Worm (Caenorhabditis elegans) whole organism, young adult: ENCODE measurements around the gene mks-1.

ENCODE experiments used
- B0019.2 ChIP-seq: fragments of 200-800 bp; sonication (Bioruptor generic); conservative IDR thresholded peaks from 2 replicates; pipeline ENCODE4 v1.3.6; 2022; ENCODE audit warnings: missing genetic modification reagents, missing genetic modification characterization, missing compliant biosample characterization
- B0261.1 ChIP-seq: sonication (generic microtip); optimal IDR thresholded peaks from 2 replicates; lab custom pipeline; 2016; ENCODE audit warnings: mild to moderate bottlenecking, missing genetic modification characterization, moderate library complexity, missing compliant biosample characterization
- C06A6.2 ChIP-seq: fragments of 200-800 bp; sonication (Bioruptor generic); conservative IDR thresholded peaks from 2 replicates; pipeline ENCODE4 v1.3.6; 2022; ENCODE audit warnings: missing genetic modification characterization, missing compliant biosample characterization
- C17E4.6 ChIP-seq: fragments of 200-800 bp; sonication (Bioruptor generic); IDR thresholded peaks from 2 replicates; pipeline ENCODE4 v1.3.6; 2022; ENCODE audit warnings: missing genetic modification reagents, missing genetic modification characterization, missing compliant biosample characterization
- F33H1.4 ChIP-seq: fragments of 200-800 bp; sonication (Bioruptor generic); IDR thresholded peaks from 2 replicates; pipeline ENCODE4 v1.3.6; 2022; ENCODE audit warnings: missing genetic modification reagents, missing genetic modification characterization, missing compliant biosample characterization
- F57A8.1 ChIP-seq: fragments of 200-800 bp; sonication (Bioruptor generic); optimal IDR thresholded peaks from 2 replicates; lab custom pipeline; 2018; ENCODE audit warnings: mild to moderate bottlenecking, missing genetic modification characterization, moderate library complexity, missing compliant biosample characterization
- Y67H2A.10 ChIP-seq: fragments of 200-800 bp; sonication (Bioruptor generic); conservative IDR thresholded peaks from 2 replicates; pipeline ENCODE4 v1.3.6; 2022; ENCODE audit warnings: missing genetic modification reagents, missing genetic modification characterization, missing compliant biosample characterization
- aptf-2 ChIP-seq: fragments of 200-800 bp; sonication (Bioruptor generic); conservative IDR thresholded peaks from 2 replicates; pipeline ENCODE4 v1.3.6; 2022; ENCODE audit warnings: missing genetic modification reagents, missing genetic modification characterization, missing compliant biosample characterization
- ccch-3 ChIP-seq: fragments of 200-800 bp; sonication (Bioruptor generic); optimal IDR thresholded peaks from 2 replicates; lab custom pipeline; 2018; ENCODE audit warnings: mild to moderate bottlenecking, missing genetic modification characterization, missing compliant biosample characterization
- cebp-1 ChIP-seq, 2 experiments: fragments of 200-800 bp in 1 of 2; sonication (Bioruptor generic) in 1 of 2; sonication (generic microtip) in 1 of 2; IDR thresholded peaks in 1 of 2; optimal IDR thresholded peaks in 1 of 2; 2 replicates each; pipeline versions ENCODE4 v1.3.6 to Lab custom; 2017 to 2022; ENCODE audit warnings: missing compliant biosample characterization in 2 of 2, missing genetic modification characterization in 2 of 2, mild to moderate bottlenecking in 1 of 2, missing genetic modification reagents in 1 of 2, moderate library complexity in 1 of 2
- cebp-2 ChIP-seq: fragments of 200-800 bp; sonication (Bioruptor generic); IDR thresholded peaks from 2 replicates; pipeline ENCODE4 v1.3.6; 2022; ENCODE audit warnings: missing genetic modification characterization, missing compliant biosample characterization
- ceh-79 ChIP-seq: sonication (generic microtip); optimal IDR thresholded peaks from 2 replicates; lab custom pipeline; 2017; ENCODE audit warnings: mild to moderate bottlenecking, missing genetic modification characterization, missing compliant biosample characterization
- dox-1 ChIP-seq: fragments of 200-800 bp; sonication (Bioruptor generic); IDR thresholded peaks from 2 replicates; pipeline ENCODE4 v1.3.6; 2022; ENCODE audit warnings: missing genetic modification reagents, missing genetic modification characterization, missing compliant biosample characterization
- egrh-3 ChIP-seq: fragments of 200-800 bp; sonication (Bioruptor generic); IDR thresholded peaks from 2 replicates; pipeline ENCODE4 v1.3.6; 2022; ENCODE audit warnings: missing genetic modification reagents, missing genetic modification characterization, missing compliant biosample characterization
- ekl-4 ChIP-seq: fragments of 200-800 bp; sonication (Bioruptor generic); IDR thresholded peaks from 2 replicates; pipeline ENCODE4 v1.3.6; 2022; ENCODE audit warnings: missing genetic modification reagents, missing genetic modification characterization, missing compliant biosample characterization
- fkh-3 ChIP-seq: sonication (generic microtip); optimal IDR thresholded peaks from 2 replicates; lab custom pipeline; 2016; ENCODE audit warnings: mild to moderate bottlenecking, missing genetic modification characterization, missing compliant biosample characterization
- hmg-1.2 ChIP-seq: fragments of 200-800 bp; sonication (Bioruptor generic); IDR thresholded peaks from 2 replicates; pipeline ENCODE4 v1.3.6; 2022; ENCODE audit warnings: missing genetic modification reagents, missing genetic modification characterization, missing compliant biosample characterization
- lag-1 ChIP-seq: fragments of 200-800 bp; sonication (Bioruptor generic); IDR thresholded peaks from 2 replicates; pipeline ENCODE4 v1.3.6; 2022; ENCODE audit warnings: missing genetic modification reagents, missing genetic modification characterization, missing compliant biosample characterization
- let-607 ChIP-seq, 2 experiments: fragments of 200-800 bp in 1 of 2; sonication (Bioruptor generic) in 1 of 2; sonication (generic microtip) in 1 of 2; optimal IDR thresholded peaks; 2 replicates each; lab custom pipeline; 2016 to 2018; ENCODE audit warnings: mild to moderate bottlenecking in 2 of 2, missing compliant biosample characterization in 2 of 2, missing genetic modification characterization in 2 of 2, moderate library complexity in 2 of 2, missing genotype in 1 of 2
- lin-26 ChIP-seq: fragments of 200-800 bp; sonication (Bioruptor generic); IDR thresholded peaks from 2 replicates; pipeline ENCODE4 v1.3.6; 2022; ENCODE audit warnings: missing genetic modification reagents, missing genetic modification characterization, missing compliant biosample characterization
- lin-35 ChIP-seq, 3 experiments: fragments of 150-350 bp in 2 of 3; sonication (generic microtip) in 1 of 3; optimal IDR thresholded peaks; 2 replicates each; lab custom pipeline; 2014 to 2018; ENCODE audit warnings: missing biosample characterization in 3 of 3, missing genetic modification characterization in 3 of 3, missing genetic modification reagents in 3 of 3
- madf-6 ChIP-seq: fragments of 200-800 bp; sonication (Bioruptor generic); IDR thresholded peaks from 2 replicates; pipeline ENCODE4 v1.3.6; 2022; ENCODE audit warnings: missing genetic modification reagents, missing genetic modification characterization, missing compliant biosample characterization
- nhr-120 ChIP-seq: fragments of 200-800 bp; sonication (Bioruptor generic); IDR thresholded peaks from 2 replicates; pipeline ENCODE4 v1.3.6; 2022; ENCODE audit warnings: missing genetic modification characterization, missing compliant biosample characterization
- pbrm-1 ChIP-seq: fragments of 200-800 bp; sonication (Bioruptor generic); IDR thresholded peaks from 2 replicates; pipeline ENCODE4 v1.3.6; 2022; ENCODE audit warnings: missing genetic modification reagents, missing genetic modification characterization, missing compliant biosample characterization
- repo-1 ChIP-seq: sonication (generic microtip); optimal IDR thresholded peaks from 2 replicates; lab custom pipeline; 2017; ENCODE audit warnings: mild to moderate bottlenecking, missing genetic modification characterization, missing compliant biosample characterization
- rpc-1 ChIP-seq, 2 experiments: fragments of 150-350 bp in 1 of 2; sonication (generic microtip) in 1 of 2; optimal IDR thresholded peaks; 2 replicates each; lab custom pipeline; 2014 to 2018; ENCODE audit warnings: missing biosample characterization in 1 of 2, missing genetic modification characterization in 1 of 2, missing genetic modification reagents in 1 of 2, missing genotype in 1 of 2
- snpc-4 ChIP-seq, 5 experiments: fragments of 150-350 bp in 1 of 5; sonication (generic microtip) in 4 of 5; optimal IDR thresholded peaks; 2 replicates each; lab custom pipeline; 2014 to 2018; ENCODE audit warnings: missing genetic modification characterization in 5 of 5, missing biosample characterization in 3 of 5, antibody characterized with exemption in 2 of 5, mild to moderate bottlenecking in 2 of 5, missing compliant biosample characterization in 2 of 5, missing genotype in 2 of 5, moderate library complexity in 2 of 5, missing genetic modification reagents in 1 of 5
- sptf-2 ChIP-seq: fragments of 200-800 bp; sonication (Bioruptor generic); optimal IDR thresholded peaks from 2 replicates; lab custom pipeline; 2018; ENCODE audit warnings: mild to moderate bottlenecking, missing genetic modification characterization, missing compliant biosample characterization
- tbp1 ChIP-seq: fragments of 200-800 bp; sonication (Bioruptor generic); optimal IDR thresholded peaks from 2 replicates; lab custom pipeline; 2018; ENCODE audit warnings: mild to moderate bottlenecking, missing genetic modification characterization, missing compliant biosample characterization
- zfh-2 ChIP-seq: fragments of 200-800 bp; sonication (Bioruptor generic); conservative IDR thresholded peaks from 2 replicates; pipeline ENCODE4 v1.3.6; 2022; ENCODE audit warnings: missing genetic modification reagents, missing genetic modification characterization, missing compliant biosample characterization
- ztf-22 ChIP-seq: fragments of 200-800 bp; sonication (Bioruptor generic); optimal IDR thresholded peaks from 2 replicates; lab custom pipeline; 2018; ENCODE audit warnings: mild to moderate bottlenecking, missing genetic modification characterization, moderate library complexity, missing compliant biosample characterization

The mks-1 gene

ce11 chrIII:3174985-3175384, 11.1 kb upstream of the mks-1 start, which contains the start of gene R148.3 (continued):
- TF ChIP-seq B0019.2 (GFP tag; lab: Robert Waterston, UW) (0 out of 2 replicates have a peak, but pooled peaks have one; percentile 30), pbrm-1 (GFP tag; lab: Robert Waterston, UW) (peak; percentile 44; the same call in 1 of the 2 replicates), C06A6.2 (GFP tag; lab: Robert Waterston, UW) (peak; percentile 75), hmg-1.2 (GFP tag; lab: Robert Waterston, UW) (peak; percentile 31; the same call in 1 of the 2 replicates), madf-6 (GFP tag; lab: Robert Waterston, UW) (peak; percentile 65), snpc-4 (GFP tag; optimal IDR thresholded peaks at IDR 0.05; lab: Kevin White, UChicago) (no peak), snpc-4 (tag; optimal IDR thresholded peaks at IDR 0.05; lab: Kevin White, UChicago) (peak in 2 of 4 experiments; percentile 22 to 29), lag-1 (GFP tag; lab: Robert Waterston, UW) (no peak), F33H1.4 (GFP tag; lab: Robert Waterston, UW) (peak; percentile 49), cebp-1 (GFP tag; IDR thresholded peaks at IDR 0.05; lab: Robert Waterston, UW) (no peak), cebp-1 (tag; optimal IDR thresholded peaks at IDR 0.05; lab: Kevin White, UChicago) (peak; percentile 38), dox-1 (GFP tag; lab: Robert Waterston, UW) (peak; percentile 28; the same call in 1 of the 2 replicates), ekl-4 (GFP tag; lab: Robert Waterston, UW) (no peak)

ce11 chrIII:3176775-3177174, 9.3 kb upstream of the mks-1 start:
- TF ChIP-seq zfh-2: peak; percentile 69
- TF ChIP-seq madf-6 (GFP tag; lab: Robert Waterston, UW): no peak
- TF ChIP-seq lin-35 (GFP tag; optimal IDR thresholded peaks at IDR 0.05; lab: Kevin White, UChicago): no peak
- 0 out of 2 replicates have a peak, but pooled peaks have one; percentile 14 for TF ChIP-seq lin-26 (GFP tag; lab: Robert Waterston, UW)
- peak; percentile 69; the same call in 1 of the 2 replicates for TF ChIP-seq egrh-3
- no peak for TF ChIP-seq pbrm-1 (GFP tag; lab: Robert Waterston, UW)
- TF ChIP-seq hmg-1.2 (GFP tag; lab: Robert Waterston, UW): no peak
- no peak for TF ChIP-seq fkh-3
- 0 out of 2 replicates have a peak, but pooled peaks have one; percentile 28 for TF ChIP-seq dox-1 (GFP tag; lab: Robert Waterston, UW)

- TF ChIP-seq zfh-2 (peak; percentile 66), aptf-2 (GFP tag; lab: Robert Waterston, UW) (no peak)
Observed at ce11 chrIII:3179855-3180254, 6.2 kb upstream of the mks-1 start.

ce11 chrIII:3183377-3183776, 2.7 kb upstream of the mks-1 start, which contains the start of gene lmtr-5:
TSS of gene lmtr-5 (plus strand) at chrIII:3183677.
- no peak for TF ChIP-seq let-607 (tag; optimal IDR thresholded peaks at IDR 0.05; lab: Kevin White, UChicago)
- no peak for TF ChIP-seq F57A8.1 (GFP tag; lab: Kevin White, UChicago)
- TF ChIP-seq nhr-120 (GFP tag; lab: Robert Waterston, UW): no peak
- TF ChIP-seq Y67H2A.10 (GFP tag; lab: Robert Waterston, UW): no peak

- TF ChIP-seq cebp-2 (GFP tag; lab: Robert Waterston, UW) (no peak), rpc-1 (optimal IDR thresholded peaks at IDR 0.05; lab: Kevin White, UChicago) (no peak), rpc-1 (tag; optimal IDR thresholded peaks at IDR 0.05; lab: Kevin White, UChicago) (peak; percentile 64), hmg-1.2 (GFP tag; lab: Robert Waterston, UW) (0 out of 2 replicates have a peak, but pooled peaks have one; percentile 20), ztf-22 (GFP tag; lab: Kevin White, UChicago) (no peak), sptf-2 (GFP tag; lab: Kevin White, UChicago) (no peak), ccch-3 (GFP tag; lab: Kevin White, UChicago) (no peak), tbp1 (GFP tag; lab: Kevin White, UChicago) (peak; percentile 76), repo-1 (tag; lab: Kevin White, UChicago) (no peak), C17E4.6 (GFP tag; lab: Robert Waterston, UW) (no peak), madf-6 (GFP tag; lab: Robert Waterston, UW) (no peak), ceh-79 (tag; lab: Kevin White, UChicago) (no peak), B0261.1 (tag; lab: Kevin White, UChicago) (peak; percentile 50)
Observed at ce11 chrIII:3185232-3185631, 848 bp upstream of the mks-1 start.
